Fruit fly (Drosophila melanogaster): Measurements from ENCODE around the gene daed.

- TF ChIP-seq insv (GFP tag; optimal IDR thresholded peaks at IDR 0.05) (no peak), CG33557 (GFP tag; optimal IDR thresholded peaks at IDR 0.05) (no peak), dm (GFP tag; optimal IDR thresholded peaks at IDR 0.05) (no peak), Ssrp (tag; optimal IDR thresholded peaks at IDR 0.05) (no peak), Bgb (GFP tag; IDR thresholded peaks at IDR 0.05; ENCODE audit: partially characterized antibody) (no peak), lola (GFP tag; optimal IDR thresholded peaks at IDR 0.05) (no peak)
Observed at dm6 chr2L:2185373-2185772, 30.7 kb downstream of the daed start.
